Worm (Caenorhabditis elegans): Measurements from ENCODE around the gene cyk-3.

ce11 chrIII:6073673-6074331, 53.8 kb downstream of the cyk-3 start:
- no peak for TF ChIP-seq pqm-1 (tag; optimal IDR thresholded peaks at IDR 0.05)
- TF ChIP-seq snpc-4 (tag; optimal IDR thresholded peaks at IDR 0.05): no peak
- no peak for TF ChIP-seq mab-9 (GFP tag; IDR thresholded peaks at IDR 0.05)
- TF ChIP-seq C34B4.2 (tag; optimal IDR thresholded peaks at IDR 0.05): no peak
- TF ChIP-seq unc-62 (GFP tag; optimal IDR thresholded peaks at IDR 0.05): no peak
- no peak for TF ChIP-seq nhr-28 (tag; optimal IDR thresholded peaks at IDR 0.05)
- TF ChIP-seq fos-1 (tag; optimal IDR thresholded peaks at IDR 0.05): no peak
- no peak for TF ChIP-seq nhr-12 (tag; optimal IDR thresholded peaks at IDR 0.05)
- no peak for TF ChIP-seq aly-2 (tag; optimal IDR thresholded peaks at IDR 0.05)
- no peak for TF ChIP-seq elt-2 (tag; optimal IDR thresholded peaks at IDR 0.05)
- no peak for TF ChIP-seq nhr-90 (tag; optimal IDR thresholded peaks at IDR 0.05; ENCODE audit: poor library complexity)
- no peak for TF ChIP-seq irx-1 (tag; optimal IDR thresholded peaks at IDR 0.05)
- TF ChIP-seq fkh-10 (GFP tag; optimal IDR thresholded peaks at IDR 0.05): no peak
- TF ChIP-seq lsy-2 (tag; optimal IDR thresholded peaks at IDR 0.05): no peak
